Fruit fly (Drosophila melanogaster) whole organism, embryonic: ENCODE measurements around the gene CG5188.

ENCODE experiments used
- ATbp ChIP-seq: fragments of 200-800 bp; sonication (Bioruptor generic); optimal IDR thresholded peaks from 2 replicates; lab custom pipeline; 2017; ENCODE audit warnings: missing biosample characterization, mild to moderate bottlenecking, missing genetic modification characterization, missing genetic modification reagents
- CG10366 ChIP-seq: fragments of 200-800 bp; sonication (Bioruptor generic); IDR thresholded peaks from 2 replicates; pipeline ENCODE4 v1.3.6; 2022; ENCODE audit warnings: missing biosample characterization, missing genetic modification characterization
- CG10462 ChIP-seq: fragments of 200-800 bp; sonication (Bioruptor generic); optimal IDR thresholded peaks from 2 replicates; lab custom pipeline; 2016; ENCODE audit warnings: missing biosample characterization, missing genetic modification characterization
- CG11560 ChIP-seq: fragments of 200-800 bp; sonication (Bioruptor generic); IDR thresholded peaks from 3 replicates; pipeline ENCODE4 v1.3.6; 2022; ENCODE audit warnings: missing biosample characterization, missing genetic modification characterization
- CG12391 ChIP-seq: fragments of 200-800 bp; sonication (Bioruptor generic); optimal IDR thresholded peaks from 3 replicates; lab custom pipeline; 2018; ENCODE audit warnings: missing biosample characterization, mild to moderate bottlenecking, missing genetic modification characterization, moderate library complexity
- CG13296 ChIP-seq: fragments of 200-800 bp; sonication (Bioruptor generic); optimal IDR thresholded peaks from 3 replicates; lab custom pipeline; 2018; ENCODE audit warnings: missing biosample characterization, mild to moderate bottlenecking, missing genetic modification characterization
- CG13624 ChIP-seq: fragments of 200-800 bp; sonication (Bioruptor generic); optimal IDR thresholded peaks from 2 replicates; lab custom pipeline; 2016; ENCODE audit warnings: missing biosample characterization, missing genetic modification characterization
- CG14710 ChIP-seq: fragments of 200-800 bp; sonication (Bioruptor generic); optimal IDR thresholded peaks from 3 replicates; lab custom pipeline; 2019; ENCODE audit warnings: missing biosample characterization, mild to moderate bottlenecking, missing genetic modification characterization, moderate library complexity
- CG15479 ChIP-seq: fragments of 200-800 bp; sonication (Bioruptor generic); optimal IDR thresholded peaks from 3 replicates; lab custom pipeline; 2019; ENCODE audit warnings: missing biosample characterization, mild to moderate bottlenecking, missing genetic modification characterization, moderate library complexity
- CG1603 ChIP-seq: fragments of 200-800 bp; sonication (Bioruptor generic); optimal IDR thresholded peaks from 2 replicates; lab custom pipeline; 2019; ENCODE audit warnings: missing biosample characterization, mild to moderate bottlenecking, missing genetic modification characterization, moderate library complexity
- CG17361 ChIP-seq: fragments of 200-800 bp; sonication (Bioruptor generic); IDR thresholded peaks from 3 replicates; pipeline ENCODE4 v1.3.6; 2022; ENCODE audit warnings: missing biosample characterization, missing genetic modification characterization
- CG17802 ChIP-seq: fragments of 200-800 bp; sonication (Bioruptor generic); optimal IDR thresholded peaks from 2 replicates; lab custom pipeline; 2018; ENCODE audit warnings: missing biosample characterization, mild to moderate bottlenecking, missing genetic modification characterization, moderate library complexity
- CG1832 ChIP-seq: fragments of 200-800 bp; sonication (Bioruptor generic); optimal IDR thresholded peaks from 2 replicates; lab custom pipeline; 2017; ENCODE audit warnings: missing biosample characterization, mild to moderate bottlenecking, missing genetic modification characterization, inconsistent platforms
- CG18764 ChIP-seq: fragments of 200-800 bp; sonication (Bioruptor generic); optimal IDR thresholded peaks from 3 replicates; lab custom pipeline; 2016; ENCODE audit warnings: missing biosample characterization, missing genetic modification characterization
- CG30403 ChIP-seq: fragments of 200-800 bp; sonication (Bioruptor generic); optimal IDR thresholded peaks from 3 replicates; lab custom pipeline; 2016; ENCODE audit warnings: missing biosample characterization, missing genetic modification characterization
- CG30431 ChIP-seq: fragments of 200-800 bp; sonication (Bioruptor generic); optimal IDR thresholded peaks from 2 replicates; lab custom pipeline; 2017; ENCODE audit warnings: missing biosample characterization, missing genetic modification characterization
- CG32767 ChIP-seq: fragments of 200-800 bp; sonication (Bioruptor generic); IDR thresholded peaks from 2 replicates; pipeline ENCODE4 v1.3.6; 2022; ENCODE audit warnings: missing biosample characterization, missing genetic modification characterization
- CG3281 ChIP-seq: fragments of 200-800 bp; sonication (Bioruptor generic); optimal IDR thresholded peaks from 3 replicates; lab custom pipeline; 2017; ENCODE audit warnings: missing biosample characterization, mild to moderate bottlenecking, missing genetic modification characterization
- CG34224 ChIP-seq: fragments of 200-800 bp; sonication (Bioruptor generic); IDR thresholded peaks from 3 replicates; pipeline ENCODE4 v1.3.6; 2022; ENCODE audit warnings: missing biosample characterization, missing genetic modification characterization; ENCODE audit not compliant: partially characterized antibody
- CG3726 ChIP-seq: fragments of 200-800 bp; sonication (Bioruptor generic); IDR thresholded peaks from 3 replicates; pipeline ENCODE4, ENCODE4 v1.3.6; 2022; ENCODE audit warnings: missing biosample characterization, missing genetic modification characterization
- CG4707 ChIP-seq: fragments of 200-800 bp; sonication (Bioruptor generic); optimal IDR thresholded peaks from 2 replicates; lab custom pipeline; 2018; ENCODE audit warnings: missing biosample characterization, mild to moderate bottlenecking, missing genetic modification characterization, moderate library complexity
- CG4730 ChIP-seq: fragments of 200-800 bp; sonication (Bioruptor generic); IDR thresholded peaks from 2 replicates; pipeline ENCODE4 v1.3.6; 2022; ENCODE audit warnings: missing biosample characterization, missing genetic modification characterization
- CG5180 ChIP-seq: fragments of 200-800 bp; sonication (Bioruptor generic); optimal IDR thresholded peaks from 3 replicates; lab custom pipeline; 2017; ENCODE audit warnings: missing biosample characterization, missing genetic modification characterization, mild to moderate bottlenecking, moderate library complexity, missing genetic modification reagents
- CG7786 ChIP-seq: fragments of 200-800 bp; sonication (Bioruptor generic); optimal IDR thresholded peaks from 2 replicates; lab custom pipeline; 2016; ENCODE audit warnings: missing biosample characterization, missing genetic modification characterization
- CG8281 ChIP-seq: fragments of 200-800 bp; sonication (Bioruptor generic); optimal IDR thresholded peaks from 2 replicates; lab custom pipeline; 2018; ENCODE audit warnings: missing biosample characterization, mild to moderate bottlenecking, missing genetic modification characterization, moderate library complexity
- CG8388 ChIP-seq: fragments of 200-800 bp; sonication (Bioruptor generic); optimal IDR thresholded peaks from 2 replicates; lab custom pipeline; 2019; ENCODE audit warnings: missing biosample characterization, mild to moderate bottlenecking, missing genetic modification characterization, moderate library complexity
- CG9797 ChIP-seq: fragments of 200-800 bp; sonication (Bioruptor generic); optimal IDR thresholded peaks from 3 replicates; lab custom pipeline; 2018; ENCODE audit warnings: missing biosample characterization, mild to moderate bottlenecking, missing genetic modification characterization
- CHES-1-like ChIP-seq: fragments of 200-800 bp; sonication (Bioruptor generic); optimal IDR thresholded peaks from 2 replicates; lab custom pipeline; 2016; ENCODE audit warnings: missing biosample characterization, missing genetic modification characterization
- Chrac-16 ChIP-seq: fragments of 200-800 bp; sonication (Bioruptor generic); optimal IDR thresholded peaks from 3 replicates; lab custom pipeline; 2016; ENCODE audit warnings: missing biosample characterization, missing genetic modification characterization
- E2f1 ChIP-seq: fragments of 200-800 bp; sonication (Bioruptor generic); IDR thresholded peaks from 2 replicates; pipeline ENCODE4 v1.3.6; 2022; ENCODE audit warnings: missing biosample characterization, missing genetic modification characterization
- H2.0 ChIP-seq: fragments of 200-800 bp; sonication (Bioruptor generic); IDR thresholded peaks from 2 replicates; pipeline ENCODE4 v1.3.6; 2022; ENCODE audit warnings: missing biosample characterization, missing genetic modification characterization
- Hand ChIP-seq: fragments of 200-800 bp; sonication (Bioruptor generic); optimal IDR thresholded peaks from 2 replicates; lab custom pipeline; 2017; ENCODE audit warnings: mild to moderate bottlenecking, missing biosample characterization, missing genetic modification reagents, missing genetic modification characterization
- Hr78 ChIP-seq, 2 experiments: fragments of 200-800 bp in 1 of 2; fragments of >200 bp in 1 of 2; sonication (Bioruptor generic) in 1 of 2; optimal IDR thresholded peaks; 2 replicates each; lab custom pipeline; 2017 to 2019; ENCODE audit warnings: missing biosample characterization in 2 of 2, missing genetic modification characterization in 2 of 2, mild to moderate bottlenecking in 1 of 2, moderate library complexity in 1 of 2
- Max ChIP-seq: fragments of 200-800 bp; sonication (Bioruptor generic); optimal IDR thresholded peaks from 2 replicates; lab custom pipeline; 2016; ENCODE audit warnings: missing biosample characterization, mild to moderate bottlenecking, missing genetic modification characterization
- NK7.1 ChIP-seq: fragments of 200-800 bp; sonication (Bioruptor generic); optimal IDR thresholded peaks from 3 replicates; lab custom pipeline; 2016; ENCODE audit warnings: missing biosample characterization, missing genetic modification characterization
- PHDP ChIP-seq: fragments of 200-800 bp; sonication (Bioruptor generic); optimal IDR thresholded peaks from 3 replicates; lab custom pipeline; 2018; ENCODE audit warnings: missing biosample characterization, mild to moderate bottlenecking, missing genetic modification characterization, moderate library complexity
- Stat92E ChIP-seq, 3 experiments: fragments of >200 bp in 2 of 3; fragments of 200-800 bp in 1 of 3; sonication (Bioruptor generic) in 1 of 3; optimal IDR thresholded peaks; 2 replicates each; lab custom pipeline; 2017 to 2019; ENCODE audit warnings: missing biosample characterization in 3 of 3, missing genetic modification characterization in 3 of 3, mild to moderate bottlenecking in 1 of 3, moderate library complexity in 1 of 3
- Tbp ChIP-seq: fragments of >200 bp; optimal IDR thresholded peaks from 2 replicates; lab custom pipeline; 2018; ENCODE audit warnings: missing biosample characterization, missing genetic modification characterization
- da ChIP-seq: fragments of 200-800 bp; sonication (Bioruptor generic); optimal IDR thresholded peaks from 2 replicates; lab custom pipeline; 2016; ENCODE audit warnings: missing biosample characterization, missing genetic modification characterization
- dmrt11E ChIP-seq: fragments of 200-800 bp; sonication (Bioruptor generic); optimal IDR thresholded peaks from 3 replicates; lab custom pipeline; 2018; ENCODE audit warnings: missing biosample characterization, mild to moderate bottlenecking, missing genetic modification characterization, moderate library complexity
- luna ChIP-seq: fragments of 200-800 bp; sonication (Bioruptor generic); optimal IDR thresholded peaks from 2 replicates; lab custom pipeline; 2016; ENCODE audit warnings: missing biosample characterization, missing genetic modification characterization
- pfk ChIP-seq: fragments of 200-800 bp; sonication (Bioruptor generic); optimal IDR thresholded peaks from 2 replicates; lab custom pipeline; 2018; ENCODE audit warnings: missing biosample characterization, mild to moderate bottlenecking, missing genetic modification characterization, moderate library complexity
- pzg ChIP-seq: fragments of 200-800 bp; sonication (Bioruptor generic); optimal IDR thresholded peaks from 3 replicates; lab custom pipeline; 2018; ENCODE audit warnings: missing biosample characterization, mild to moderate bottlenecking, missing genetic modification characterization, moderate library complexity
- sd ChIP-seq: fragments of 200-800 bp; sonication (Bioruptor generic); optimal IDR thresholded peaks from 3 replicates; lab custom pipeline; 2018; ENCODE audit warnings: missing biosample characterization, mild to moderate bottlenecking, missing genetic modification characterization, moderate library complexity
- sens ChIP-seq: fragments of 200-800 bp; sonication (Bioruptor generic); peaks from one replicate; lab custom pipeline; 2016; ENCODE audit warnings: missing biosample characterization, missing genetic modification characterization
- vfl ChIP-seq: fragments of 200-800 bp; sonication (Bioruptor generic); optimal IDR thresholded peaks from 2 replicates; lab custom pipeline; 2016; ENCODE audit warnings: missing biosample characterization, missing genetic modification characterization
- wdn ChIP-seq: fragments of 200-800 bp; sonication (Bioruptor generic); IDR thresholded peaks from 2 replicates; pipeline ENCODE4 v1.3.6; 2022; ENCODE audit warnings: missing biosample characterization, missing genetic modification characterization
- zen ChIP-seq: fragments of 200-800 bp; sonication (Bioruptor generic); optimal IDR thresholded peaks from 3 replicates; lab custom pipeline; 2018; ENCODE audit warnings: missing biosample characterization, mild to moderate bottlenecking, missing genetic modification characterization, moderate library complexity
- zen2 ChIP-seq: fragments of 200-800 bp; sonication (Bioruptor generic); IDR thresholded peaks from 3 replicates; pipeline ENCODE4 v1.3.6; 2022; ENCODE audit warnings: missing biosample characterization, missing genetic modification characterization; ENCODE audit not compliant: partially characterized antibody

CG5188 gene

DNA sequence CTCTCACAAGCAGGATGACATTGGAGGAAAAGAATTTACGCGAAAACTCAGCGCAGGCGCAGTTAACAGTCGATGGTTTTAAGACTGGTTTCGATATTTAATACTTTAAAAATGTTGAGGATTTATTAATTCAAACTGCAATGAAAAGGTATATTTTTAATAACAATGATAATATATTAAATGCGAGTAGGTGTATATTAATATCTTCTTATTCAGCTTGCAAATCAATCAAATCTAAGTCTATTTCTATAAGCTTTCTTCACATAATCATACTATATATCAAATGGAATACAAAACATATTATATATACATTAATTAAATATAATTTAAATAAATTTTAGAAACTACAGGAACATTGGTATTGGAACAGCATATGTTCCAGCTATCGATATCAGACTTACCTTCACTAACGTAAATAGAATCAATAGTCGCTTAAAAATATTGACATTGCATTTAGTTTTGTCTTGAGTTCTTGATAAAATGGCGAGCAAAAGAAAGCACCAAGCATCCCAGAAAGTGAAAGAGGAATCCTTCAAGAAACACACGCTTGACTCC lies 7.1 kb downstream of the CG5188 start, which contains the start of the genes TBC1D16 and holn1 (continued):
- TF ChIP-seq CG1603 (peak; percentile 8), ATbp (GFP tag; lab: Kevin White, UChicago) (no peak), E2f1 (GFP tag; lab: Robert Waterston, UW) (no peak), CG8281 (tag; lab: Kevin White, UChicago) (peak; percentile 3), CG14710 (tag; lab: Kevin White, UChicago) (peak; percentile 37), CG1832 (GFP tag; lab: Kevin White, UChicago) (no peak), CG30431 (GFP tag; lab: Kevin White, UChicago) (no peak), CHES-1-like (GFP tag; lab: Kevin White, UChicago) (no peak), Hr78 (GFP tag; optimal IDR thresholded peaks at IDR 0.05; lab: Kevin White, UChicago) (no peak), zen2 (GFP tag; lab: Robert Waterston, UW) (peak; percentile 5; the same call in 1 of the 3 replicates), CG7786 (GFP tag; lab: Kevin White, UChicago) (no peak), luna (GFP tag; lab: Kevin White, UChicago) (no peak), CG3281 (GFP tag; lab: Kevin White, UChicago) (no peak), CG9797 (GFP tag; lab: Kevin White, UChicago) (no peak), NK7.1 (GFP tag; lab: Kevin White, UChicago) (no peak), CG8388 (GFP tag; lab: Kevin White, UChicago) (no peak), Tbp (GFP tag; lab: Kevin White, UChicago) (no peak), Stat92E (GFP tag; optimal IDR thresholded peaks at IDR 0.05; lab: Kevin White, UChicago) (no peak), CG32767 (no peak), CG12391 (tag; lab: Kevin White, UChicago) (peak; percentile 13), H2.0 (no peak), CG17802 (tag; lab: Kevin White, UChicago) (no peak), CG13296 (GFP tag; lab: Kevin White, UChicago) (peak; percentile 41), CG10462 (GFP tag; lab: Kevin White, UChicago) (no peak), vfl (GFP tag; lab: Kevin White, UChicago) (no peak), CG34224 (GFP tag; lab: Robert Waterston, UW) (peak; percentile 45; the same call in 2 of the 3 replicates), CG4730 (GFP tag; lab: Robert Waterston, UW) (no peak), CG4707 (GFP tag; lab: Kevin White, UChicago) (no peak), Hand (no peak), sens (GFP tag; lab: Kevin White, UChicago) (no peak), Max (GFP tag; lab: Kevin White, UChicago) (no peak), dmrt11E (tag; lab: Kevin White, UChicago) (no peak), CG13624 (no peak), zen (peak; percentile 1), CG15479 (GFP tag; lab: Kevin White, UChicago) (no peak), CG30403 (GFP tag; lab: Kevin White, UChicago) (no peak), da (GFP tag; lab: Kevin White, UChicago) (no peak), CG17361 (GFP tag; lab: Robert Waterston, UW) (no peak), pzg (GFP tag; lab: Kevin White, UChicago) (peak; percentile 13), PHDP (tag; lab: Kevin White, UChicago) (peak; percentile 23), CG3726 (GFP tag; lab: Robert Waterston, UW) (no peak), CG10366 (GFP tag; lab: Robert Waterston, UW) (no peak), CG18764 (GFP tag; lab: Kevin White, UChicago) (no peak), CG5180 (no peak), CG11560 (no peak), pfk (GFP tag; lab: Kevin White, UChicago) (peak; percentile 90), wdn (GFP tag; lab: Robert Waterston, UW) (no peak), Chrac-16 (GFP tag; lab: Kevin White, UChicago) (no peak), sd (tag; lab: Kevin White, UChicago) (no peak)
